Fruit fly (Drosophila melanogaster): Measurements from ENCODE around the gene CG31495.

dm6 chr3R:13847289-13847688, 7.6 kb upstream of the CG31495 start:
- TF ChIP-seq kay (GFP tag; ENCODE audit: borderline replicate concordance) (no peak), CG7101 (tag; optimal IDR thresholded peaks at IDR 0.05) (no peak), pad (GFP tag; optimal IDR thresholded peaks at IDR 0.05) (no peak), tj (GFP tag; optimal IDR thresholded peaks at IDR 0.05) (no peak), CG12768 (GFP tag; optimal IDR thresholded peaks at IDR 0.05) (no peak), CG5204 (GFP tag; optimal IDR thresholded peaks at IDR 0.05) (no peak), toe (GFP tag; optimal IDR thresholded peaks at IDR 0.05) (no peak), Mnt (GFP tag; optimal IDR thresholded peaks at IDR 0.05) (no peak)
